Fruit fly (Drosophila melanogaster): ENCODE results near the gene CG10654.

- TF ChIP-seq EcR (GFP tag; optimal IDR thresholded peaks at IDR 0.05) (no peak), Pif1A (GFP tag; optimal IDR thresholded peaks at IDR 0.05) (no peak), CG34367 (tag; optimal IDR thresholded peaks at IDR 0.05) (no peak), CG14655 (GFP tag; optimal IDR thresholded peaks at IDR 0.05) (no peak), CG15710 (tag; optimal IDR thresholded peaks at IDR 0.05) (no peak)
These were observed 45.7 kb downstream of the CG10654 start for dm6 chr3L:12461953-12462352.

Measured in whole organism, pupa.